Fruit fly (Drosophila melanogaster) S2 (cell line): ENCODE data around the gene CG15330.

ENCODE experiments used
- CG8478 ChIP-seq: fragments of >200 bp; optimal IDR thresholded peaks from 2 replicates; lab custom pipeline; 2018
- CTCF ChIP-seq, 2 experiments: fragments of >200 bp; optimal IDR thresholded peaks; 2 replicates each; lab custom pipeline; 2018

DNA sequence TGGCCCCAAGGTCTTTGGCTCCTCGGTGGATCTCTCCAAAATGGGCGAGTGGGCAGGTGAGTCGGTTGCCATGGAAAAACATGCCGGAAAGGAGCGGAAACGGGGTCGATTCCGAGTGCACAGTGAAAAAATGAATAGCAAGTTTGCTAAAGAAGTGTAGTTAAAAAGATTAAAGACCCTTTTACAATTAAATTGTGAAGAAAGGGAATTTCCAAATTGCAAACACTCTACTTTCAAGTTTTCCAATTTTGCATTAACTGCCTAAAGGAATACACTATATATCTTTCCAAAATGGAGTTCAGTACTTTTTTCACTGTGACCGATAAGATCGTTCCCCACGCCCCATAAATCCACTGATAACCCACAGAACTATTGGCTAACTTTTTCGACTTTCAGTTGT is 46.4 kb upstream of the CG15330 start:
- TF ChIP-seq CG8478 (lab: Kevin White, UChicago), result no peak
- TF ChIP-seq CTCF (optimal IDR thresholded peaks at IDR 0.05; lab: Kevin White, UChicago), result no peak
